Worm (Caenorhabditis elegans) whole organism, L2 larva: Measurements from ENCODE around the gene vha-18.
A peak's percentile ranks its signal among the peaks of the same experiment; 100 is the strongest.

ENCODE experiments used
- C34F6.9 ChIP-seq: fragments of 150-350 bp; optimal IDR thresholded peaks from 2 replicates; lab custom pipeline; 2014; ENCODE audit warnings: missing biosample characterization, missing genetic modification characterization
- F13H6.1 ChIP-seq: sonication (generic microtip); optimal IDR thresholded peaks from 2 replicates; lab custom pipeline; 2016; ENCODE audit warnings: missing genetic modification characterization, missing compliant biosample characterization
- R02D3.7 ChIP-seq: fragments of 150-350 bp; optimal IDR thresholded peaks from 2 replicates; lab custom pipeline; 2014; ENCODE audit warnings: missing biosample characterization, missing genetic modification characterization
- ZK546.5 ChIP-seq: sonication (generic microtip); optimal IDR thresholded peaks from 2 replicates; lab custom pipeline; 2017; ENCODE audit warnings: missing biosample characterization, missing genetic modification characterization
- alr-1 ChIP-seq: fragments of 150-350 bp; optimal IDR thresholded peaks from 2 replicates; lab custom pipeline; 2014; ENCODE audit warnings: missing biosample characterization, missing genetic modification characterization
- aly-2 ChIP-seq: fragments of 150-350 bp; optimal IDR thresholded peaks from 2 replicates; lab custom pipeline; 2014; ENCODE audit warnings: missing biosample characterization, missing genetic modification characterization
- blmp-1 ChIP-seq: sonication (generic microtip); optimal IDR thresholded peaks from 2 replicates; lab custom pipeline; 2017; ENCODE audit warnings: missing genetic modification characterization, mild to moderate bottlenecking, missing compliant biosample characterization, antibody characterized with exemption, moderate library complexity; ENCODE audit not compliant: insufficient read depth
- ceh-16 ChIP-seq: fragments of 150-350 bp; optimal IDR thresholded peaks from 2 replicates; lab custom pipeline; 2014; ENCODE audit warnings: missing biosample characterization, missing genetic modification characterization
- ceh-82 ChIP-seq: fragments of 150-350 bp; optimal IDR thresholded peaks from 2 replicates; lab custom pipeline; 2014; ENCODE audit warnings: missing biosample characterization, missing genetic modification characterization
- elt-3 ChIP-seq: sonication (generic microtip); optimal IDR thresholded peaks from 2 replicates; lab custom pipeline; 2017; ENCODE audit warnings: missing biosample characterization, missing genetic modification characterization
- fos-1 ChIP-seq: fragments of 150-350 bp; optimal IDR thresholded peaks from 2 replicates; lab custom pipeline; 2014; ENCODE audit warnings: missing biosample characterization, missing genetic modification characterization
- lin-11 ChIP-seq: fragments of 150-350 bp; sonication (generic microtip); optimal IDR thresholded peaks from 2 replicates; lab custom pipeline; 2014; ENCODE audit warnings: missing biosample characterization, missing genetic modification characterization, inconsistent platforms, mixed read lengths
- lin-13 ChIP-seq: fragments of 150-350 bp; optimal IDR thresholded peaks from 2 replicates; lab custom pipeline; 2014; ENCODE audit warnings: missing biosample characterization, missing genetic modification reagents, missing genetic modification characterization
- lin-39 ChIP-seq: fragments of 150-350 bp; optimal IDR thresholded peaks from 2 replicates; lab custom pipeline; 2014; ENCODE audit warnings: missing biosample characterization, missing genetic modification reagents, missing genetic modification characterization
- lsy-2 ChIP-seq, 2 experiments: fragments of 150-350 bp in 1 of 2; sonication (generic microtip) in 1 of 2; optimal IDR thresholded peaks; 2 replicates each; lab custom pipeline; 2014 to 2017; ENCODE audit warnings: missing biosample characterization in 2 of 2, missing genetic modification characterization in 2 of 2
- mab-5 ChIP-seq: fragments of 150-350 bp; optimal IDR thresholded peaks from 2 replicates; lab custom pipeline; 2014; ENCODE audit warnings: missing biosample characterization, missing genetic modification characterization
- mbf-1 ChIP-seq: sonication (generic microtip); optimal IDR thresholded peaks from 2 replicates; lab custom pipeline; 2017; ENCODE audit warnings: missing biosample characterization, missing genetic modification characterization
- mdl-1 ChIP-seq, 2 experiments: fragments of 150-350 bp in 1 of 2; sonication (generic microtip) in 1 of 2; optimal IDR thresholded peaks; 2 replicates each; lab custom pipeline; 2017; ENCODE audit warnings: missing biosample characterization in 2 of 2, missing genetic modification characterization in 2 of 2
- nhr-10 ChIP-seq: sonication (generic microtip); optimal IDR thresholded peaks from 2 replicates; lab custom pipeline; 2017; ENCODE audit warnings: missing biosample characterization, missing genetic modification characterization
- nhr-11 ChIP-seq: fragments of 150-350 bp; optimal IDR thresholded peaks from 2 replicates; lab custom pipeline; 2014; ENCODE audit warnings: missing biosample characterization, missing genetic modification characterization
- nhr-129 ChIP-seq: fragments of 150-350 bp; optimal IDR thresholded peaks from 2 replicates; lab custom pipeline; 2014; ENCODE audit warnings: missing biosample characterization, missing genetic modification characterization
- nhr-21 ChIP-seq: fragments of 150-350 bp; optimal IDR thresholded peaks from 2 replicates; lab custom pipeline; 2014; ENCODE audit warnings: missing biosample characterization, missing genetic modification characterization
- nhr-23 ChIP-seq: fragments of 150-350 bp; optimal IDR thresholded peaks from 2 replicates; lab custom pipeline; 2014; ENCODE audit warnings: missing biosample characterization, missing genetic modification reagents, missing genetic modification characterization
- nhr-237 ChIP-seq: fragments of 150-350 bp; optimal IDR thresholded peaks from 2 replicates; lab custom pipeline; 2014; ENCODE audit warnings: missing biosample characterization, missing genetic modification characterization
- nhr-25 ChIP-seq: fragments of 150-350 bp; sonication (generic microtip); optimal IDR thresholded peaks from 3 replicates; lab custom pipeline; 2014; ENCODE audit warnings: missing biosample characterization, missing genetic modification characterization
- nhr-77 ChIP-seq: fragments of 150-350 bp; optimal IDR thresholded peaks from 2 replicates; lab custom pipeline; 2014; ENCODE audit warnings: missing biosample characterization, missing genetic modification characterization
- sem-4 ChIP-seq: fragments of 150-350 bp; optimal IDR thresholded peaks from 2 replicates; lab custom pipeline; 2014; ENCODE audit warnings: missing biosample characterization, missing genetic modification reagents, missing genetic modification characterization
- skn-1 ChIP-seq: sonication (generic microtip); optimal IDR thresholded peaks from 2 replicates; lab custom pipeline; 2017; ENCODE audit warnings: missing biosample characterization, missing genetic modification characterization
- sma-3 ChIP-seq: sonication (generic microtip); optimal IDR thresholded peaks from 2 replicates; lab custom pipeline; 2016; ENCODE audit warnings: missing genetic modification reagents, missing genetic modification characterization, missing compliant biosample characterization
- sma-9 ChIP-seq, 2 experiments: fragments of 150-350 bp in 1 of 2; sonication (generic microtip) in 1 of 2; optimal IDR thresholded peaks; 2 replicates each; lab custom pipeline; 2014 to 2016; ENCODE audit warnings: missing genetic modification characterization in 2 of 2, mild to moderate bottlenecking in 1 of 2, missing biosample characterization in 1 of 2, missing compliant biosample characterization in 1 of 2, missing genetic modification reagents in 1 of 2, moderate library complexity in 1 of 2
- unc-39 ChIP-seq: fragments of 150-350 bp; optimal IDR thresholded peaks from 2 replicates; lab custom pipeline; 2014; ENCODE audit warnings: missing biosample characterization, missing genetic modification characterization
- unc-55 ChIP-seq: fragments of 150-350 bp; sonication (generic microtip); optimal IDR thresholded peaks from 3 replicates; lab custom pipeline; 2014; ENCODE audit warnings: missing biosample characterization, missing genetic modification reagents, missing genetic modification characterization
- zag-1 ChIP-seq: fragments of 150-350 bp; optimal IDR thresholded peaks from 2 replicates; lab custom pipeline; 2014; ENCODE audit warnings: missing biosample characterization, missing genetic modification characterization
- ztf-1 ChIP-seq: fragments of 200-800 bp; sonication (Bioruptor generic); conservative IDR thresholded peaks from 2 replicates; pipeline ENCODE4 v1.3.6; 2022; ENCODE audit warnings: missing genetic modification characterization, missing compliant biosample characterization
- ztf-11 ChIP-seq: sonication (generic microtip); optimal IDR thresholded peaks from 2 replicates; lab custom pipeline; 2017; ENCODE audit warnings: missing biosample characterization, missing genetic modification characterization
- ztf-4 ChIP-seq: fragments of 150-350 bp; optimal IDR thresholded peaks from 2 replicates; lab custom pipeline; 2014; ENCODE audit warnings: missing biosample characterization, missing genetic modification characterization

vha-18 gene

ce11 chrV:8460800-8461199, 47.5 kb upstream of the vha-18 start:
- TF ChIP-seq C34F6.9 (peak; percentile 42), nhr-129 (tag; lab: Kevin White, UChicago) (peak; percentile 7), nhr-10 (no peak), sem-4 (tag; lab: Kevin White, UChicago) (peak; percentile 30), lsy-2 (tag; optimal IDR thresholded peaks at IDR 0.05; lab: Kevin White, UChicago) (peak in 1 of 2 experiments; percentile 27), lin-13 (peak; percentile 30), unc-55 (GFP tag; lab: Kevin White, UChicago) (peak; percentile 46), mdl-1 (tag; optimal IDR thresholded peaks at IDR 0.05; lab: Kevin White, UChicago) (no peak)

DNA sequence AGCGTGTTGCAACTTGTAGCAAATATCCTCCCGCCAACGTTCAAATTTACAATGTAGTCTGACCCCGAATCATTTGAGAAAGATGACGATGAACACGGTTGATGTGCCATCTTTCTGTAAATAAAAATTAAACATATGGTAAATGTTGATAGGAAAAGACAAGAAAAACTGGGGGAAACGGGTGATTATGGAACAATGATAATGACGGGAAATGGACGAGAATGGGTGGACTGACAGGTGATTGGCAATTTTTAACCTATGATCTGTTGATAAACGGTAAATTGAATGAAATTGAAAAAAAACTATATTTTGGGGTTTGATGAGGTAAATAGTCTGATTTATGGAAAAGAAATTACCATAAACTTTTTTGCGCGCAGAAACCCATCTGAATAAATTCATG, 47.0 kb upstream of the vha-18 start, which contains the start of gene T23B12.6:
T23B12.6 (minus strand) TSS at position 114 of the 400 bp plus-strand sequence.
- TF ChIP-seq fos-1 (tag; lab: Kevin White, UChicago) (no peak), elt-3 (tag; lab: Kevin White, UChicago) (no peak), nhr-21 (tag; lab: Kevin White, UChicago) (no peak), lin-13 (no peak), mdl-1 (tag; optimal IDR thresholded peaks at IDR 0.05; lab: Kevin White, UChicago) (no peak), R02D3.7 (no peak), ceh-82 (tag; lab: Kevin White, UChicago) (no peak), unc-55 (GFP tag; lab: Kevin White, UChicago) (no peak), sma-9 (GFP tag; optimal IDR thresholded peaks at IDR 0.05; lab: Kevin White, UChicago) (no peak), sma-9 (tag; optimal IDR thresholded peaks at IDR 0.05; lab: Kevin White, UChicago) (no peak), blmp-1 (no peak), zag-1 (tag; lab: Kevin White, UChicago) (no peak), sma-3 (GFP tag; lab: Kevin White, UChicago) (no peak), ceh-16 (tag; lab: Kevin White, UChicago) (no peak), lin-11 (tag; lab: Kevin White, UChicago) (no peak), unc-39 (tag; lab: Kevin White, UChicago) (no peak)

- TF ChIP-seq nhr-77 (tag; lab: Kevin White, UChicago) (no peak), alr-1 (tag; lab: Kevin White, UChicago) (no peak), nhr-23 (tag; lab: Kevin White, UChicago) (no peak), nhr-11 (no peak), nhr-237 (tag; lab: Kevin White, UChicago) (no peak), ztf-4 (tag; lab: Kevin White, UChicago) (no peak), mbf-1 (tag; lab: Kevin White, UChicago) (no peak), unc-55 (GFP tag; lab: Kevin White, UChicago) (no peak), ZK546.5 (no peak), fos-1 (tag; lab: Kevin White, UChicago) (no peak), F13H6.1 (no peak)
These were observed 41.7 kb upstream of the vha-18 start, which contains the start of gene T23B12.11 for ce11 chrV:8454995-8455446. TSS of gene T23B12.11 (plus strand) at chrV:8455396.

ce11 chrV:8450690-8451089, 37.4 kb upstream of the vha-18 start:
- TF ChIP-seq sem-4 (tag; lab: Kevin White, UChicago) (no peak), mab-5 (tag; lab: Kevin White, UChicago) (peak; percentile 57), lin-13 (no peak), zag-1 (tag; lab: Kevin White, UChicago) (no peak)

DNA sequence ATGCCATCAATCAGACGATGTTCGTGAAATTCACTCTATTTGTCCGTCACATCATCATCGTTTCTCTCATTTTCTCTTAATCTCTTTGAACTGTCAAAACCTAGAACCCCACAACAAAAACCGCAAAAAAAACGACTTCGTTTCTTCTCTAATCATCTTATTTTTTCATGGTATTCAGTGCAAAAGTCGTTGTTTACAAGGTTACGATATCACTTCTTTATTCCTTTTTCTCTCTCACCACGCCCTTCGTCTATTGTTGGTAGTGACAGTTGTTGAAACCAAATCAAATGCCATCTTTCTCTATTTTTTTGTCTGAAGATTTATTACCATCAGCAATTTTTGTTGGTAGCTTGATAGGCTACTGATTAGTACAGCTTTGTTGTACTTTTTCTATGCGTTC, 36.0 kb upstream of the vha-18 start:
- TF ChIP-seq sma-9 (GFP tag; optimal IDR thresholded peaks at IDR 0.05; lab: Kevin White, UChicago): peak; percentile 27
- no peak for TF ChIP-seq sma-9 (tag; optimal IDR thresholded peaks at IDR 0.05; lab: Kevin White, UChicago)
- TF ChIP-seq aly-2: no peak
- TF ChIP-seq ztf-1 (GFP tag; lab: Robert Waterston, UW): no peak
- peak; percentile 45 for TF ChIP-seq sma-3 (GFP tag; lab: Kevin White, UChicago)
- no peak for TF ChIP-seq fos-1 (tag; lab: Kevin White, UChicago)
- TF ChIP-seq ztf-11 (tag; lab: Kevin White, UChicago): no peak
- TF ChIP-seq skn-1: no peak
- peak; percentile 78 for TF ChIP-seq nhr-25 (tag; lab: Kevin White, UChicago)
- no peak for TF ChIP-seq ceh-16 (tag; lab: Kevin White, UChicago)
- no peak for TF ChIP-seq nhr-129 (tag; lab: Kevin White, UChicago)
- TF ChIP-seq mab-5 (tag; lab: Kevin White, UChicago): no peak
- TF ChIP-seq lin-39 (tag; lab: Kevin White, UChicago): no peak
- no peak for TF ChIP-seq nhr-10
